Fruit fly (Drosophila melanogaster): Measurements from ENCODE around the gene CG34268.

dm6 chr3L:488612-489011 lies 12.2 kb upstream of the CG34268 start:
- TF ChIP-seq EcR (GFP tag; optimal IDR thresholded peaks at IDR 0.05) = no peak
- TF ChIP-seq psq (optimal IDR thresholded peaks at IDR 0.05) = no peak
- no peak for TF ChIP-seq usp (GFP tag; optimal IDR thresholded peaks at IDR 0.05)
